Fruit fly (Drosophila melanogaster): ENCODE measurements around the gene Grl65a.

Gene Grl65a

dm6 chr3L:6705865-6706264, 38.2 kb upstream of the Grl65a start (continued):
- no peak for TF ChIP-seq hbn (GFP tag; IDR thresholded peaks at IDR 0.05; ENCODE audit: partially characterized antibody)
- peak; percentile 61 for TF ChIP-seq cwo (GFP tag; optimal IDR thresholded peaks at IDR 0.05)
- TF ChIP-seq ind (GFP tag; optimal IDR thresholded peaks at IDR 0.05), result peak; percentile 59
- TF ChIP-seq CTCF (GFP tag; optimal IDR thresholded peaks at IDR 0.05), result no peak
- TF ChIP-seq CG6689 (GFP tag; IDR thresholded peaks at IDR 0.05), result peak; percentile 78
- peak; percentile 15 for TF ChIP-seq org-1 (GFP tag; optimal IDR thresholded peaks at IDR 0.05)
- no peak for TF ChIP-seq Awh (GFP tag; IDR thresholded peaks at IDR 0.05)
- 0 out of 2 replicates have a peak, but pooled peaks have one; percentile 30 for TF ChIP-seq CG32767 (GFP tag; IDR thresholded peaks at IDR 0.05)
- TF ChIP-seq bab2 (GFP tag; optimal IDR thresholded peaks at IDR 0.05), result peak; percentile 51
- TF ChIP-seq salm (tag; optimal IDR thresholded peaks at IDR 0.05), result peak; percentile 45
- TF ChIP-seq Hr39 (optimal IDR thresholded peaks at IDR 0.05), result no peak
- no peak for TF ChIP-seq Taf1 (GFP tag; IDR thresholded peaks at IDR 0.05)
- peak; percentile 35 for TF ChIP-seq CG15696 (tag; optimal IDR thresholded peaks at IDR 0.05)
- TF ChIP-seq chm (GFP tag; IDR thresholded peaks at IDR 0.05), result no peak; the same call in 1 of the 2 replicates
- TF ChIP-seq Dek (tag; optimal IDR thresholded peaks at IDR 0.05), result no peak
- peak; percentile 60 for TF ChIP-seq CG5180 (GFP tag; optimal IDR thresholded peaks at IDR 0.05)
- peak; percentile 52 for TF ChIP-seq CG1233 (GFP tag; optimal IDR thresholded peaks at IDR 0.05)
- TF ChIP-seq Dbx (GFP tag; IDR thresholded peaks at IDR 0.05), result peak; percentile 45; the same call in 1 of the 3 replicates
- TF ChIP-seq CG4404 (GFP tag; IDR thresholded peaks at IDR 0.05), result no peak
- peak; percentile 34 for TF ChIP-seq CG6854 (GFP tag; optimal IDR thresholded peaks at IDR 0.05)
- peak; percentile 13 for TF ChIP-seq CG9609 (GFP tag; optimal IDR thresholded peaks at IDR 0.05)
- TF ChIP-seq Doc2 (GFP tag; IDR thresholded peaks at IDR 0.05), result no peak
- peak; percentile 63 for TF ChIP-seq az2 (GFP tag; optimal IDR thresholded peaks at IDR 0.05)
- TF ChIP-seq CG17359 (tag; optimal IDR thresholded peaks at IDR 0.05), result peak; percentile 85
- peak; percentile 19 for TF ChIP-seq CG17568 (GFP tag; optimal IDR thresholded peaks at IDR 0.05)
- TF ChIP-seq dan (GFP tag; IDR thresholded peaks at IDR 0.05), result no peak
- no peak for TF ChIP-seq CG12104 (GFP tag; optimal IDR thresholded peaks at IDR 0.05)
- peak; percentile 69 for TF ChIP-seq unpg (GFP tag; optimal IDR thresholded peaks at IDR 0.05)
- TF ChIP-seq CG17385 (GFP tag; optimal IDR thresholded peaks at IDR 0.05), result peak; percentile 70
- peak; percentile 44 for TF ChIP-seq sd (tag; optimal IDR thresholded peaks at IDR 0.05)
- peak; percentile 36 for TF ChIP-seq Deaf1 (tag; optimal IDR thresholded peaks at IDR 0.05)
- TF ChIP-seq CG11093 (GFP tag; IDR thresholded peaks at IDR 0.05), result 0 out of 3 replicates have a peak, but pooled peaks have one; percentile 34
- peak; percentile 29 for TF ChIP-seq sqz (GFP tag; optimal IDR thresholded peaks at IDR 0.05)
- no peak for TF ChIP-seq rib (GFP tag; IDR thresholded peaks at IDR 0.05)
- TF ChIP-seq CoRest (tag; optimal IDR thresholded peaks at IDR 0.05), result peak; percentile 72
- TF ChIP-seq unc-4 (GFP tag; IDR thresholded peaks at IDR 0.05; ENCODE audit: partially characterized antibody), result no peak
- TF ChIP-seq Dp (GFP tag; optimal IDR thresholded peaks at IDR 0.05), result no peak
- peak; percentile 38 for TF ChIP-seq ems (GFP tag; optimal IDR thresholded peaks at IDR 0.05)
- TF ChIP-seq crp (GFP tag; optimal IDR thresholded peaks at IDR 0.05), result peak in 1 of 2 experiments; percentile 4
- TF ChIP-seq emc (GFP tag; optimal IDR thresholded peaks at IDR 0.05), result no peak
- no peak for TF ChIP-seq CG15479 (GFP tag; optimal IDR thresholded peaks at IDR 0.05)
- TF ChIP-seq Bdp1 (GFP tag; optimal IDR thresholded peaks at IDR 0.05), result no peak
- peak; percentile 68 for TF ChIP-seq lmd (GFP tag; IDR thresholded peaks at IDR 0.05)
- TF ChIP-seq D19A (tag; optimal IDR thresholded peaks at IDR 0.05), result peak; percentile 61
- TF ChIP-seq CG32532 (GFP tag; IDR thresholded peaks at IDR 0.05), result no peak
- TF ChIP-seq D19B (GFP tag; optimal IDR thresholded peaks at IDR 0.05), result no peak
- TF ChIP-seq caup (GFP tag; optimal IDR thresholded peaks at IDR 0.05; ENCODE audit: severe bottlenecking), result peak; percentile 17
- peak; percentile 9; the same call in 1 of the 2 replicates for TF ChIP-seq Ravus (GFP tag; IDR thresholded peaks at IDR 0.05)
- TF ChIP-seq gcm (GFP tag; optimal IDR thresholded peaks at IDR 0.05), result peak; percentile 55
- peak; percentile 36 for TF ChIP-seq CG5245 (GFP tag; optimal IDR thresholded peaks at IDR 0.05)
- TF ChIP-seq CG13424 (tag; optimal IDR thresholded peaks at IDR 0.05), result peak; percentile 85
